Fruit fly (Drosophila melanogaster) whole organism, prepupa: Measurements from ENCODE around the gene Pdfr.

Experiments
- CG10631 ChIP-seq: fragments of 200-800 bp; sonication (Bioruptor generic); optimal IDR thresholded peaks from 2 replicates; lab custom pipeline; 2016; ENCODE audit warnings: missing biosample characterization, missing genetic modification characterization
- CG10669 ChIP-seq: fragments of 200-800 bp; sonication (Bioruptor generic); optimal IDR thresholded peaks from 3 replicates; lab custom pipeline; 2018; ENCODE audit warnings: missing biosample characterization, mild to moderate bottlenecking, missing genetic modification characterization, moderate library complexity
- CG11294 ChIP-seq: fragments of 200-800 bp; sonication (Bioruptor generic); IDR thresholded peaks from 2 replicates; pipeline ENCODE4 v1.3.6; 2022; ENCODE audit warnings: missing biosample characterization, missing genetic modification characterization
- CG11762 ChIP-seq: fragments of 200-800 bp; sonication (Bioruptor generic); optimal IDR thresholded peaks from 3 replicates; lab custom pipeline; 2016; ENCODE audit warnings: missing biosample characterization, missing genetic modification characterization; ENCODE audit not compliant: insufficient read depth
- CG15336 ChIP-seq: fragments of 200-800 bp; sonication (Bioruptor generic); IDR thresholded peaks from 2 replicates; pipeline ENCODE4 v1.3.6; 2022; ENCODE audit warnings: missing biosample characterization, missing genetic modification characterization
- CG1621 ChIP-seq: fragments of 200-800 bp; sonication (Bioruptor generic); optimal IDR thresholded peaks from 3 replicates; lab custom pipeline; 2018; ENCODE audit warnings: missing biosample characterization, mild to moderate bottlenecking, missing genetic modification characterization
- CG3032 ChIP-seq: fragments of 200-800 bp; optimal IDR thresholded peaks from 2 replicates; lab custom pipeline; 2019; ENCODE audit warnings: missing biosample characterization, mild to moderate bottlenecking, missing genetic modification characterization, moderate library complexity
- CG31627 ChIP-seq: fragments of 200-800 bp; sonication (Bioruptor generic); optimal IDR thresholded peaks from 3 replicates; lab custom pipeline; 2016; ENCODE audit warnings: missing biosample characterization, missing genetic modification characterization
- CG34406 ChIP-seq: fragments of 200-800 bp; sonication (Bioruptor generic); optimal IDR thresholded peaks from 3 replicates; lab custom pipeline; 2016; ENCODE audit warnings: missing biosample characterization, missing genetic modification characterization
- CG4318 ChIP-seq: fragments of 200-800 bp; sonication (Bioruptor generic); optimal IDR thresholded peaks from 3 replicates; lab custom pipeline; 2017; ENCODE audit warnings: missing biosample characterization, mild to moderate bottlenecking, missing genetic modification characterization
- CG6163 ChIP-seq: fragments of 200-800 bp; sonication (Bioruptor generic); IDR thresholded peaks from 3 replicates; pipeline ENCODE4 v1.3.6; 2022; ENCODE audit warnings: missing biosample characterization, missing genetic modification characterization
- CG6276 ChIP-seq: fragments of 200-800 bp; sonication (Bioruptor generic); optimal IDR thresholded peaks from 2 replicates; lab custom pipeline; 2017; ENCODE audit warnings: missing biosample characterization, mild to moderate bottlenecking, missing genetic modification characterization
- CG6792 ChIP-seq: fragments of 200-800 bp; sonication (Bioruptor generic); optimal IDR thresholded peaks from 3 replicates; lab custom pipeline; 2016; ENCODE audit warnings: missing biosample characterization, missing genetic modification characterization
- CG6808 ChIP-seq: fragments of 200-800 bp; sonication (Bioruptor generic); optimal IDR thresholded peaks from 3 replicates; lab custom pipeline; 2017; ENCODE audit warnings: missing biosample characterization, missing genetic modification characterization, mild to moderate bottlenecking, moderate library complexity, missing genetic modification reagents
- CG7368 ChIP-seq: fragments of 200-800 bp; sonication (Bioruptor generic); optimal IDR thresholded peaks from 3 replicates; lab custom pipeline; 2016; ENCODE audit warnings: missing biosample characterization, missing genetic modification characterization
- CG8319 ChIP-seq: fragments of 200-800 bp; sonication (Bioruptor generic); optimal IDR thresholded peaks from 3 replicates; lab custom pipeline; 2016; ENCODE audit warnings: missing biosample characterization, missing genetic modification characterization
- CG8632 ChIP-seq: fragments of 200-800 bp; sonication (Bioruptor generic); optimal IDR thresholded peaks from 3 replicates; lab custom pipeline; 2016; ENCODE audit warnings: missing biosample characterization, missing genetic modification characterization
- CG9139 ChIP-seq: fragments of 200-800 bp; sonication (Bioruptor generic); optimal IDR thresholded peaks from 3 replicates; lab custom pipeline; 2017; ENCODE audit warnings: missing biosample characterization, mild to moderate bottlenecking, missing genetic modification characterization
- Eip75B ChIP-seq: fragments of 200-800 bp; sonication (Bioruptor generic); optimal IDR thresholded peaks from 3 replicates; lab custom pipeline; 2016; ENCODE audit warnings: missing biosample characterization, missing genetic modification characterization
- Eip78C ChIP-seq: fragments of 200-800 bp; sonication (Bioruptor generic); peaks from one replicate; lab custom pipeline; 2016; ENCODE audit warnings: missing biosample characterization, missing genetic modification characterization
- Eip93F ChIP-seq: fragments of 200-800 bp; sonication (Bioruptor generic); optimal IDR thresholded peaks from 2 replicates; lab custom pipeline; 2016; ENCODE audit warnings: missing biosample characterization, mild to moderate bottlenecking, missing genetic modification characterization
- Ets21C ChIP-seq: fragments of 200-800 bp; sonication (Bioruptor generic); optimal IDR thresholded peaks from 3 replicates; lab custom pipeline; 2016; ENCODE audit warnings: missing biosample characterization, missing genetic modification characterization
- Ets96B ChIP-seq: fragments of 200-800 bp; optimal IDR thresholded peaks from 2 replicates; lab custom pipeline; 2019; ENCODE audit warnings: missing biosample characterization, mild to moderate bottlenecking, missing genetic modification characterization, moderate library complexity
- Gug ChIP-seq: fragments of 200-800 bp; sonication (Bioruptor generic); IDR thresholded peaks from 2 replicates; pipeline ENCODE4 v1.3.6; 2022; ENCODE audit warnings: missing biosample characterization, missing genetic modification characterization
- Hr39 ChIP-seq: fragments of 200-800 bp; sonication (Bioruptor generic); optimal IDR thresholded peaks from 2 replicates; lab custom pipeline; 2016; ENCODE audit warnings: missing biosample characterization, missing genetic modification characterization
- Hr4 ChIP-seq: fragments of 200-800 bp; sonication (Bioruptor generic); optimal IDR thresholded peaks from 3 replicates; lab custom pipeline; 2016; ENCODE audit warnings: missing biosample characterization, missing genetic modification characterization
- OdsH ChIP-seq: fragments of 200-800 bp; sonication (Bioruptor generic); optimal IDR thresholded peaks from 3 replicates; lab custom pipeline; 2016; ENCODE audit warnings: missing biosample characterization, missing genetic modification characterization
- Sox14 ChIP-seq: fragments of 200-800 bp; sonication (Bioruptor generic); optimal IDR thresholded peaks from 3 replicates; lab custom pipeline; 2016; ENCODE audit warnings: missing biosample characterization, missing genetic modification characterization
- Sox15 ChIP-seq: fragments of 200-800 bp; sonication (Bioruptor generic); optimal IDR thresholded peaks from 3 replicates; lab custom pipeline; 2016; ENCODE audit warnings: missing biosample characterization, missing genetic modification characterization
- achi ChIP-seq: fragments of 200-800 bp; sonication (Bioruptor generic); optimal IDR thresholded peaks from 3 replicates; lab custom pipeline; 2016; ENCODE audit warnings: missing biosample characterization, missing genetic modification characterization
- cyc ChIP-seq: fragments of 200-800 bp; sonication (Bioruptor generic); optimal IDR thresholded peaks from 3 replicates; lab custom pipeline; 2016; ENCODE audit warnings: missing biosample characterization, missing genetic modification characterization
- dac ChIP-seq: fragments of 200-800 bp; sonication (Bioruptor generic); optimal IDR thresholded peaks from 2 replicates; lab custom pipeline; 2017; ENCODE audit warnings: missing biosample characterization, mild to moderate bottlenecking, missing genetic modification characterization
- dsx ChIP-seq: fragments of 200-800 bp; optimal IDR thresholded peaks from 3 replicates; lab custom pipeline; 2019; ENCODE audit warnings: missing biosample characterization, mild to moderate bottlenecking, missing genetic modification characterization, moderate library complexity; ENCODE audit not compliant: poor library complexity, severe bottlenecking
- eg ChIP-seq: fragments of 200-800 bp; sonication (Bioruptor generic); IDR thresholded peaks from 3 replicates; pipeline ENCODE4 v1.3.6; 2022; ENCODE audit warnings: missing biosample characterization, missing genetic modification characterization
- esn ChIP-seq: fragments of 200-800 bp; sonication (Bioruptor generic); optimal IDR thresholded peaks from 2 replicates; lab custom pipeline; 2016; ENCODE audit warnings: missing biosample characterization, mild to moderate bottlenecking, missing genetic modification characterization, moderate library complexity
- fd59A ChIP-seq: fragments of 200-800 bp; sonication (Bioruptor generic); optimal IDR thresholded peaks from 2 replicates; lab custom pipeline; 2017; ENCODE audit warnings: missing biosample characterization, mild to moderate bottlenecking, missing genetic modification characterization, missing genetic modification reagents
- fd85E ChIP-seq: fragments of 200-800 bp; sonication (Bioruptor generic); optimal IDR thresholded peaks from 3 replicates; lab custom pipeline; 2016; ENCODE audit warnings: missing biosample characterization, missing genetic modification characterization
- lz ChIP-seq: fragments of 200-800 bp; sonication (Bioruptor generic); optimal IDR thresholded peaks from 3 replicates; lab custom pipeline; 2016; ENCODE audit warnings: missing biosample characterization, missing genetic modification characterization
- pdm3 ChIP-seq: fragments of 200-800 bp; sonication (Bioruptor generic); optimal IDR thresholded peaks from 3 replicates; lab custom pipeline; 2016; ENCODE audit warnings: missing biosample characterization, missing genetic modification characterization
- salr ChIP-seq, 2 experiments: fragments of 200-800 bp; sonication (Bioruptor generic); optimal IDR thresholded peaks; 3 replicates each; lab custom pipeline; 2016 to 2018; ENCODE audit warnings: missing biosample characterization in 2 of 2, missing genetic modification characterization in 2 of 2, mild to moderate bottlenecking in 1 of 2
- ss ChIP-seq, 2 experiments: fragments of 200-800 bp; sonication (Bioruptor generic); optimal IDR thresholded peaks; 2 replicates in 1 of 2; 3 replicates in 1 of 2; lab custom pipeline; 2017 to 2018; ENCODE audit warnings: mild to moderate bottlenecking in 2 of 2, missing biosample characterization in 2 of 2, missing genetic modification characterization in 2 of 2, moderate library complexity in 1 of 2
- vri ChIP-seq: fragments of 200-800 bp; sonication (Bioruptor generic); optimal IDR thresholded peaks from 3 replicates; lab custom pipeline; 2016; ENCODE audit warnings: missing biosample characterization, mild to moderate bottlenecking, missing genetic modification characterization

The Pdfr gene

dm6 chrX:2536136-2536535, 15.9 kb upstream of the Pdfr start (continued):
- TF ChIP-seq CG10669 (GFP tag; lab: Kevin White, UChicago) (peak; percentile 75), cyc (GFP tag; lab: Kevin White, UChicago) (peak; percentile 28), lz (GFP tag; lab: Kevin White, UChicago) (peak; percentile 58), ss (GFP tag; optimal IDR thresholded peaks at IDR 0.05; lab: Kevin White, UChicago) (peak; percentile 72 to 81), CG3032 (tag; lab: Kevin White, UChicago) (peak; percentile 90), dsx (GFP tag; lab: Kevin White, UChicago) (peak; percentile 63), achi (peak; percentile 79), OdsH (GFP tag; lab: Kevin White, UChicago) (peak; percentile 85), CG6163 (GFP tag; lab: Robert Waterston, UW) (peak; percentile 93), CG1621 (peak; percentile 83), dac (GFP tag; lab: Kevin White, UChicago) (peak; percentile 47), CG6808 (peak; percentile 63), Sox14 (GFP tag; lab: Kevin White, UChicago) (peak; percentile 77), Hr4 (GFP tag; lab: Kevin White, UChicago) (peak; percentile 45)
- TF ChIP-seq, all 60 proteins: peak for 52

DNA sequence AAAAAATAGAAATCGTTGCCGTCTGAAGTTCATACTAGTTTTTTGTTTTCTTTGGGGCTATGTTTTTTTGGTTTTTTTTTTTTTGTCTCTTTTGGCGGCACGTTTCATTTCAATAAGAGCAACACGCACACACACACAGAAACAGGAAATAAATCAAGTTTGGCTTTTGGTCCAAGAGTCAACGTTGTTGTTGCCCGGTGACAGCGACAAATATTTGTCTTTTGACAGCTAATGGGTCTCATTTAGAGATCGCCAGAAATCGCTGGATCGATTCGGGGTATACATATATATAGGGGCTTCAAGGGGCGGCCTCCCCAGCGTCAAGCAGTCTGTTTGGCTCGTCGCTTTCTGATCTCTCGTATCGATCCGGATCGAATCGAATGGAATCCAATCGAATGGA, 14.6 kb upstream of the Pdfr start:
- TF ChIP-seq CG3032 (tag; lab: Kevin White, UChicago) (no peak), CG6276 (GFP tag; lab: Kevin White, UChicago) (no peak), CG8632 (GFP tag; lab: Kevin White, UChicago) (no peak), dac (GFP tag; lab: Kevin White, UChicago) (no peak), cyc (GFP tag; lab: Kevin White, UChicago) (no peak), salr (GFP tag; optimal IDR thresholded peaks at IDR 0.05; lab: Kevin White, UChicago) (no peak), eg (GFP tag; lab: Robert Waterston, UW) (no peak), Ets21C (GFP tag; lab: Kevin White, UChicago) (no peak), CG6163 (GFP tag; lab: Robert Waterston, UW) (no peak), vri (GFP tag; lab: Kevin White, UChicago) (no peak), Ets96B (tag; lab: Kevin White, UChicago) (no peak), Eip75B (GFP tag; lab: Kevin White, UChicago) (no peak), fd59A (GFP tag; lab: Kevin White, UChicago) (no peak), CG7368 (GFP tag; lab: Kevin White, UChicago) (no peak)

DNA sequence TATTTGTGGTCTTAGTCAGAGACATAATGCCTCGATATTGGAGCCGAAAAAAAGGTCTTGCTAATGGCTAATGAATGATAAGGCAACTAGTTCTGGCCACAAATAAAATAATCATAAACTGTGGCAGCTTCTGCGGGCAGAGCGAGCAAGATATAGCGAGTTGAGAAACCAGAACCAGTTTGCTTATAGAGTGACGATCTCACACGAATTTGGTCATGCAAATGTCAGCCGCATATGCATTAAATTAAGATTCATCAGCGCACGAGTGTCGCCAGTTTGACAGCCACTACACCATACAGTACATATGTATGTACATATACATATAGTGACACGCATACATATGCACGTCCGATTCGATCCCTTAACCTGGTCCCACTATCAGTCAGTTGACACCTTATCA, 13.6 kb upstream of the Pdfr start:
- TF ChIP-seq CG31627 (GFP tag; lab: Kevin White, UChicago) (no peak), Ets96B (tag; lab: Kevin White, UChicago) (no peak), CG6792 (GFP tag; lab: Kevin White, UChicago) (no peak), Eip78C (GFP tag; lab: Kevin White, UChicago) (no peak), CG9139 (GFP tag; lab: Kevin White, UChicago) (no peak), Eip93F (no peak), OdsH (GFP tag; lab: Kevin White, UChicago) (no peak)

dm6 chrX:2539495-2539894, 12.5 kb upstream of the Pdfr start:
- TF ChIP-seq esn (no peak), Sox14 (GFP tag; lab: Kevin White, UChicago) (no peak), Sox15 (GFP tag; lab: Kevin White, UChicago) (no peak), CG11762 (no peak), Gug (GFP tag; lab: Robert Waterston, UW) (no peak), Ets96B (tag; lab: Kevin White, UChicago) (no peak), pdm3 (no peak), fd85E (GFP tag; lab: Kevin White, UChicago) (no peak), CG34406 (GFP tag; lab: Kevin White, UChicago) (no peak), CG11294 (GFP tag; lab: Robert Waterston, UW) (no peak), CG4318 (GFP tag; lab: Kevin White, UChicago) (no peak), CG10669 (GFP tag; lab: Kevin White, UChicago) (no peak), ss (GFP tag; optimal IDR thresholded peaks at IDR 0.05; lab: Kevin White, UChicago) (no peak), CG15336 (GFP tag; lab: Robert Waterston, UW) (no peak), CG8319 (GFP tag; lab: Kevin White, UChicago) (no peak), Hr39 (GFP tag; lab: Kevin White, UChicago) (no peak), CG10631 (GFP tag; lab: Kevin White, UChicago) (no peak), eg (GFP tag; lab: Robert Waterston, UW) (no peak), Eip93F (no peak)
- TF ChIP-seq, all 60 proteins: peak for 0
